Fruit fly (Drosophila melanogaster): Measurements from ENCODE around the gene Zaf1.

DNA sequence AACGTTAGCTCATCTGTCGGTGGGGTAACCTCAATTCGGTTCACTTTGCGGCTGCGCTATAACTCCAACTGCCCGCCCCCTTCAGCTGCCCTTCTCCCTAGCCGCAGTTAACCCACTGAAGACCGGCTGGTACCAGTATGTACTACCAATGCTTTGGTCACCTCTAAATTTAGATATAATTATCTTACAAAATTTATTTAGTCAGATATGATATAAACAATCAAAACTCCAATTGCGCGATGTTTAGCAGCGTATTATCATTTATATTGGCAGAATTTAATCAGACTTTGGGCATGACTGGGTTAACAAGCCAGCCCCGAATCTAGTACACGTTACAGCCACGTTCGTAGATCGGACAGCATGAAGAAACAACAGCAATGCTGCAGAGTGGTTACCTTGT, 36.3 kb upstream of the Zaf1 start:
- no peak for TF ChIP-seq EcR (GFP tag; optimal IDR thresholded peaks at IDR 0.05)
- TF ChIP-seq usp (GFP tag; optimal IDR thresholded peaks at IDR 0.05) = no peak
- no peak for TF ChIP-seq psq (optimal IDR thresholded peaks at IDR 0.05)
- TF ChIP-seq pan (optimal IDR thresholded peaks at IDR 0.05) = no peak
